Fruit fly (Drosophila melanogaster) whole organism, prepupa: ENCODE data around the gene CG7860.
A peak's percentile ranks its signal among the peaks of the same experiment; 100 is the strongest.

Experiments used
- Blimp-1 ChIP-seq: fragments of 200-800 bp; sonication (Bioruptor generic); optimal IDR thresholded peaks from 3 replicates; lab custom pipeline; 2017; ENCODE audit warnings: missing biosample characterization, missing genetic modification characterization, mild to moderate bottlenecking, moderate library complexity, missing genetic modification reagents
- CG10631 ChIP-seq: fragments of 200-800 bp; sonication (Bioruptor generic); optimal IDR thresholded peaks from 2 replicates; lab custom pipeline; 2016; ENCODE audit warnings: missing biosample characterization, missing genetic modification characterization
- CG11294 ChIP-seq: fragments of 200-800 bp; sonication (Bioruptor generic); IDR thresholded peaks from 2 replicates; pipeline ENCODE4 v1.3.6; 2022; ENCODE audit warnings: missing biosample characterization, missing genetic modification characterization
- CG11762 ChIP-seq: fragments of 200-800 bp; sonication (Bioruptor generic); optimal IDR thresholded peaks from 3 replicates; lab custom pipeline; 2016; ENCODE audit warnings: missing biosample characterization, missing genetic modification characterization; ENCODE audit not compliant: insufficient read depth
- CG11902 ChIP-seq: fragments of 200-800 bp; sonication (Bioruptor generic); optimal IDR thresholded peaks from 3 replicates; lab custom pipeline; 2016; ENCODE audit warnings: missing biosample characterization, missing genetic modification characterization
- CG15336 ChIP-seq: fragments of 200-800 bp; sonication (Bioruptor generic); IDR thresholded peaks from 2 replicates; pipeline ENCODE4 v1.3.6; 2022; ENCODE audit warnings: missing biosample characterization, missing genetic modification characterization
- CG1621 ChIP-seq: fragments of 200-800 bp; sonication (Bioruptor generic); optimal IDR thresholded peaks from 3 replicates; lab custom pipeline; 2018; ENCODE audit warnings: missing biosample characterization, mild to moderate bottlenecking, missing genetic modification characterization
- CG16779 ChIP-seq: fragments of 200-800 bp; sonication (Bioruptor generic); optimal IDR thresholded peaks from 3 replicates; lab custom pipeline; 2017; ENCODE audit warnings: missing biosample characterization, mild to moderate bottlenecking, missing genetic modification characterization
- CG4318 ChIP-seq: fragments of 200-800 bp; sonication (Bioruptor generic); optimal IDR thresholded peaks from 3 replicates; lab custom pipeline; 2017; ENCODE audit warnings: missing biosample characterization, mild to moderate bottlenecking, missing genetic modification characterization
- CG6163 ChIP-seq: fragments of 200-800 bp; sonication (Bioruptor generic); IDR thresholded peaks from 3 replicates; pipeline ENCODE4 v1.3.6; 2022; ENCODE audit warnings: missing biosample characterization, missing genetic modification characterization
- CG6276 ChIP-seq: fragments of 200-800 bp; sonication (Bioruptor generic); optimal IDR thresholded peaks from 2 replicates; lab custom pipeline; 2017; ENCODE audit warnings: missing biosample characterization, mild to moderate bottlenecking, missing genetic modification characterization
- CG6792 ChIP-seq: fragments of 200-800 bp; sonication (Bioruptor generic); optimal IDR thresholded peaks from 3 replicates; lab custom pipeline; 2016; ENCODE audit warnings: missing biosample characterization, missing genetic modification characterization
- CG6808 ChIP-seq: fragments of 200-800 bp; sonication (Bioruptor generic); optimal IDR thresholded peaks from 3 replicates; lab custom pipeline; 2017; ENCODE audit warnings: missing biosample characterization, missing genetic modification characterization, mild to moderate bottlenecking, moderate library complexity, missing genetic modification reagents
- CG7368 ChIP-seq: fragments of 200-800 bp; sonication (Bioruptor generic); optimal IDR thresholded peaks from 3 replicates; lab custom pipeline; 2016; ENCODE audit warnings: missing biosample characterization, missing genetic modification characterization
- CG8632 ChIP-seq: fragments of 200-800 bp; sonication (Bioruptor generic); optimal IDR thresholded peaks from 3 replicates; lab custom pipeline; 2016; ENCODE audit warnings: missing biosample characterization, missing genetic modification characterization
- CG9139 ChIP-seq: fragments of 200-800 bp; sonication (Bioruptor generic); optimal IDR thresholded peaks from 3 replicates; lab custom pipeline; 2017; ENCODE audit warnings: missing biosample characterization, mild to moderate bottlenecking, missing genetic modification characterization
- Eip78C ChIP-seq: fragments of 200-800 bp; sonication (Bioruptor generic); peaks from one replicate; lab custom pipeline; 2016; ENCODE audit warnings: missing biosample characterization, missing genetic modification characterization
- Eip93F ChIP-seq: fragments of 200-800 bp; sonication (Bioruptor generic); optimal IDR thresholded peaks from 2 replicates; lab custom pipeline; 2016; ENCODE audit warnings: missing biosample characterization, mild to moderate bottlenecking, missing genetic modification characterization
- Ets21C ChIP-seq: fragments of 200-800 bp; sonication (Bioruptor generic); optimal IDR thresholded peaks from 3 replicates; lab custom pipeline; 2016; ENCODE audit warnings: missing biosample characterization, missing genetic modification characterization
- Ets96B ChIP-seq: fragments of 200-800 bp; optimal IDR thresholded peaks from 2 replicates; lab custom pipeline; 2019; ENCODE audit warnings: missing biosample characterization, mild to moderate bottlenecking, missing genetic modification characterization, moderate library complexity
- Gug ChIP-seq: fragments of 200-800 bp; sonication (Bioruptor generic); IDR thresholded peaks from 2 replicates; pipeline ENCODE4 v1.3.6; 2022; ENCODE audit warnings: missing biosample characterization, missing genetic modification characterization
- Hr38 ChIP-seq: sonication (Bioruptor generic); optimal IDR thresholded peaks from 2 replicates; lab custom pipeline; 2016; ENCODE audit warnings: missing biosample characterization, missing genetic modification characterization
- Hr39 ChIP-seq: fragments of 200-800 bp; sonication (Bioruptor generic); optimal IDR thresholded peaks from 2 replicates; lab custom pipeline; 2016; ENCODE audit warnings: missing biosample characterization, missing genetic modification characterization
- OdsH ChIP-seq: fragments of 200-800 bp; sonication (Bioruptor generic); optimal IDR thresholded peaks from 3 replicates; lab custom pipeline; 2016; ENCODE audit warnings: missing biosample characterization, missing genetic modification characterization
- Smox ChIP-seq: fragments of 200-800 bp; sonication (Bioruptor generic); optimal IDR thresholded peaks from 3 replicates; lab custom pipeline; 2016; ENCODE audit warnings: missing biosample characterization, missing genetic modification characterization
- Sox102F ChIP-seq: fragments of 200-800 bp; sonication (Bioruptor generic); optimal IDR thresholded peaks from 2 replicates; lab custom pipeline; 2016; ENCODE audit warnings: missing biosample characterization, mild to moderate bottlenecking, missing genetic modification characterization
- Sox14 ChIP-seq: fragments of 200-800 bp; sonication (Bioruptor generic); optimal IDR thresholded peaks from 3 replicates; lab custom pipeline; 2016; ENCODE audit warnings: missing biosample characterization, missing genetic modification characterization
- Sox15 ChIP-seq: fragments of 200-800 bp; sonication (Bioruptor generic); optimal IDR thresholded peaks from 3 replicates; lab custom pipeline; 2016; ENCODE audit warnings: missing biosample characterization, missing genetic modification characterization
- achi ChIP-seq: fragments of 200-800 bp; sonication (Bioruptor generic); optimal IDR thresholded peaks from 3 replicates; lab custom pipeline; 2016; ENCODE audit warnings: missing biosample characterization, missing genetic modification characterization
- acj6 ChIP-seq: fragments of 200-800 bp; sonication (Bioruptor generic); optimal IDR thresholded peaks from 3 replicates; lab custom pipeline; 2016; ENCODE audit warnings: missing biosample characterization, missing genetic modification characterization
- cyc ChIP-seq: fragments of 200-800 bp; sonication (Bioruptor generic); optimal IDR thresholded peaks from 3 replicates; lab custom pipeline; 2016; ENCODE audit warnings: missing biosample characterization, missing genetic modification characterization
- eg ChIP-seq: fragments of 200-800 bp; sonication (Bioruptor generic); IDR thresholded peaks from 3 replicates; pipeline ENCODE4 v1.3.6; 2022; ENCODE audit warnings: missing biosample characterization, missing genetic modification characterization
- esn ChIP-seq: fragments of 200-800 bp; sonication (Bioruptor generic); optimal IDR thresholded peaks from 2 replicates; lab custom pipeline; 2016; ENCODE audit warnings: missing biosample characterization, mild to moderate bottlenecking, missing genetic modification characterization, moderate library complexity
- fd59A ChIP-seq: fragments of 200-800 bp; sonication (Bioruptor generic); optimal IDR thresholded peaks from 2 replicates; lab custom pipeline; 2017; ENCODE audit warnings: missing biosample characterization, mild to moderate bottlenecking, missing genetic modification characterization, missing genetic modification reagents
- fkh ChIP-seq: fragments of 200-800 bp; sonication (Bioruptor generic); optimal IDR thresholded peaks from 3 replicates; lab custom pipeline; 2017; ENCODE audit warnings: missing biosample characterization, mild to moderate bottlenecking, missing genetic modification characterization, moderate library complexity
- lz ChIP-seq: fragments of 200-800 bp; sonication (Bioruptor generic); optimal IDR thresholded peaks from 3 replicates; lab custom pipeline; 2016; ENCODE audit warnings: missing biosample characterization, missing genetic modification characterization
- net ChIP-seq: fragments of 200-800 bp; sonication (Bioruptor generic); optimal IDR thresholded peaks from 3 replicates; lab custom pipeline; 2016; ENCODE audit warnings: missing biosample characterization, missing genetic modification characterization
- pdm3 ChIP-seq: fragments of 200-800 bp; sonication (Bioruptor generic); optimal IDR thresholded peaks from 3 replicates; lab custom pipeline; 2016; ENCODE audit warnings: missing biosample characterization, missing genetic modification characterization
- salr ChIP-seq, 2 experiments: fragments of 200-800 bp; sonication (Bioruptor generic); optimal IDR thresholded peaks; 3 replicates each; lab custom pipeline; 2016 to 2018; ENCODE audit warnings: missing biosample characterization in 2 of 2, missing genetic modification characterization in 2 of 2, mild to moderate bottlenecking in 1 of 2
- ss ChIP-seq, 2 experiments: fragments of 200-800 bp; sonication (Bioruptor generic); optimal IDR thresholded peaks; 2 replicates in 1 of 2; 3 replicates in 1 of 2; lab custom pipeline; 2017 to 2018; ENCODE audit warnings: mild to moderate bottlenecking in 2 of 2, missing biosample characterization in 2 of 2, missing genetic modification characterization in 2 of 2, moderate library complexity in 1 of 2
- svp ChIP-seq: fragments of 200-800 bp; sonication (Bioruptor generic); peaks from one replicate; lab custom pipeline; 2016; ENCODE audit warnings: missing biosample characterization, missing genetic modification characterization
- topi ChIP-seq: fragments of 200-800 bp; sonication (Bioruptor generic); optimal IDR thresholded peaks from 3 replicates; lab custom pipeline; 2016; ENCODE audit warnings: missing biosample characterization, missing genetic modification characterization
- vri ChIP-seq: fragments of 200-800 bp; sonication (Bioruptor generic); optimal IDR thresholded peaks from 3 replicates; lab custom pipeline; 2016; ENCODE audit warnings: missing biosample characterization, mild to moderate bottlenecking, missing genetic modification characterization

The CG7860 gene

DNA sequence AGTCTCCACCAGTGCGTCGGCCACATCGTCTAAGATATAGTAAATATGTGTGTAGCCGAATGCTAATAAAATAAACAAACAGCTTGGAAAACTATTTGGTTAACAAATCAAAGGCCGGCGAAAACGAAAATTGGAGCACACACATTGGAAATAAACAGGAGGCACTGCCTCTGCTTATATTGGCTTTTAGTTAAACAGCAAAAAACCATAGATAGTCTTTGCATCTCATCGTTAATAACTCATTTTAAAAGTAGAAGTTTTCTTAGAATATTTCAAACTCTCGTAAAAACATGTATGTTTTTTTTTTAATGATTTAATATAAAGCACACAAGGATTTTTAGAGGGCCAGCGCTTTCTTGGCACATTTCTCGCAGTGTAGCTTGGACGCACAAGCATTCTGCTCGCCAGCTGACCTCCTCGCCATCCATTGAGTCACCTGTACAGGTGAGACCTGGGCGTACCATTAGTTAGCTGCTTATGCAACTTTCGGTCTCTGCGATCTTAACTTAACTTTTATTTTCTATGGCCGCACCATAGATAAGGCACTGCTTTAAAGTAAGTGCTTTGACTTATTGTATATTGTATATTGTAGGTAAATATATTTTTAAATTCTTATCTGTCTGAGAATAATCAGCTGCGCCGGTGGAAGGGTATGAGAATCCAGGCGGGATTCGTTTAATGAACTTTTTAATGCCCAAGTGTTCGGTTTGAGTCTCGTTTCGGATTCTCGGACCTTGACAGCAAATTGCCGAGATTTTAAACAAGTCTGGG, 23.1 kb downstream of the CG7860 start (continued):
- TF ChIP-seq Blimp-1 (GFP tag; lab: Kevin White, UChicago) (no peak), Sox102F (GFP tag; lab: Kevin White, UChicago) (no peak), acj6 (no peak)

dm6 chrX:15592822-15593476, 24.2 kb downstream of the CG7860 start:
- TF ChIP-seq fkh (GFP tag; lab: Kevin White, UChicago) (peak; percentile 20), Sox15 (no peak), vri (GFP tag; lab: Kevin White, UChicago) (peak; percentile 51)

dm6 chrX:15593477-15594229, 24.9 kb downstream of the CG7860 start, which contains the start of gene Chsy:
Gene Chsy (minus strand): TSS chrX:15593534.
- TF ChIP-seq CG11294 (GFP tag; lab: Robert Waterston, UW) (no peak), Hr39 (GFP tag; lab: Kevin White, UChicago) (no peak), svp (GFP tag; lab: Kevin White, UChicago) (peak; percentile 86), CG1621 (tag; lab: Kevin White, UChicago) (no peak), Ets21C (GFP tag; lab: Kevin White, UChicago) (no peak), Blimp-1 (GFP tag; lab: Kevin White, UChicago) (no peak), Sox14 (no peak), net (no peak), CG6792 (GFP tag; lab: Kevin White, UChicago) (no peak), CG16779 (peak; percentile 9), CG8632 (peak; percentile 34), Sox15 (no peak), fkh (GFP tag; lab: Kevin White, UChicago) (no peak), esn (GFP tag; lab: Kevin White, UChicago) (no peak), achi (peak; percentile 17), Hr38 (GFP tag; lab: Kevin White, UChicago) (no peak), topi (no peak), CG15336 (GFP tag; lab: Robert Waterston, UW) (peak; percentile 7; the same call in 1 of the 2 replicates), eg (GFP tag; lab: Robert Waterston, UW) (0 out of 3 replicates have a peak, but pooled peaks have one; percentile 23), CG6276 (GFP tag; lab: Kevin White, UChicago) (no peak), pdm3 (GFP tag; lab: Kevin White, UChicago) (no peak), CG4318 (GFP tag; lab: Kevin White, UChicago) (peak; percentile 0), lz (GFP tag; lab: Kevin White, UChicago) (no peak), Sox102F (GFP tag; lab: Kevin White, UChicago) (no peak), CG9139 (GFP tag; lab: Kevin White, UChicago) (no peak), Ets96B (tag; lab: Kevin White, UChicago) (no peak), Smox (GFP tag; lab: Kevin White, UChicago) (no peak), CG6808 (GFP tag; lab: Kevin White, UChicago) (peak; percentile 36), CG10631 (GFP tag; lab: Kevin White, UChicago) (peak; percentile 44), CG6163 (GFP tag; lab: Robert Waterston, UW) (peak; percentile 55), vri (GFP tag; lab: Kevin White, UChicago) (peak; percentile 40), ss (GFP tag; optimal IDR thresholded peaks at IDR 0.05; lab: Kevin White, UChicago) (no peak), CG11762 (GFP tag; lab: Kevin White, UChicago) (no peak), OdsH (peak; percentile 6), CG11902 (GFP tag; lab: Kevin White, UChicago) (no peak), CG7368 (GFP tag; lab: Kevin White, UChicago) (no peak), Eip93F (GFP tag; lab: Kevin White, UChicago) (no peak), salr (GFP tag; optimal IDR thresholded peaks at IDR 0.05; lab: Kevin White, UChicago) (peak in 1 of 2 experiments; percentile 36), Gug (0 out of 2 replicates have a peak, but pooled peaks have one; percentile 11), cyc (GFP tag; lab: Kevin White, UChicago) (no peak), fd59A (GFP tag; lab: Kevin White, UChicago) (no peak), Eip78C (GFP tag; lab: Kevin White, UChicago) (peak; percentile 66), acj6 (peak; percentile 24)
